Worm (Caenorhabditis elegans) whole organism, L2 larva: ENCODE data around the gene C17H12.37.
A peak's percentile ranks its signal among the peaks of the same experiment; 100 is the strongest.

Experiments
- C34F6.9 ChIP-seq: fragments of 150-350 bp; optimal IDR thresholded peaks from 2 replicates; lab custom pipeline; 2014; ENCODE audit warnings: missing biosample characterization, missing genetic modification characterization
- F13H6.1 ChIP-seq: sonication (generic microtip); optimal IDR thresholded peaks from 2 replicates; lab custom pipeline; 2016; ENCODE audit warnings: missing genetic modification characterization, missing compliant biosample characterization
- R02D3.7 ChIP-seq: fragments of 150-350 bp; optimal IDR thresholded peaks from 2 replicates; lab custom pipeline; 2014; ENCODE audit warnings: missing biosample characterization, missing genetic modification characterization
- ZK546.5 ChIP-seq: sonication (generic microtip); optimal IDR thresholded peaks from 2 replicates; lab custom pipeline; 2017; ENCODE audit warnings: missing biosample characterization, missing genetic modification characterization
- alr-1 ChIP-seq: fragments of 150-350 bp; optimal IDR thresholded peaks from 2 replicates; lab custom pipeline; 2014; ENCODE audit warnings: missing biosample characterization, missing genetic modification characterization
- aly-2 ChIP-seq: fragments of 150-350 bp; optimal IDR thresholded peaks from 2 replicates; lab custom pipeline; 2014; ENCODE audit warnings: missing biosample characterization, missing genetic modification characterization
- ama-1 ChIP-seq: fragments of 150-350 bp; optimal IDR thresholded peaks from 2 replicates; lab custom pipeline; 2018; ENCODE audit warnings: inconsistent platforms
- blmp-1 ChIP-seq: sonication (generic microtip); optimal IDR thresholded peaks from 2 replicates; lab custom pipeline; 2017; ENCODE audit warnings: missing genetic modification characterization, mild to moderate bottlenecking, missing compliant biosample characterization, antibody characterized with exemption, moderate library complexity; ENCODE audit not compliant: insufficient read depth
- ceh-16 ChIP-seq: fragments of 150-350 bp; optimal IDR thresholded peaks from 2 replicates; lab custom pipeline; 2014; ENCODE audit warnings: missing biosample characterization, missing genetic modification characterization
- ceh-82 ChIP-seq: fragments of 150-350 bp; optimal IDR thresholded peaks from 2 replicates; lab custom pipeline; 2014; ENCODE audit warnings: missing biosample characterization, missing genetic modification characterization
- crh-2 ChIP-seq: sonication (generic microtip); optimal IDR thresholded peaks from 2 replicates; lab custom pipeline; 2017; ENCODE audit warnings: missing biosample characterization, missing genetic modification characterization
- dmd-4 ChIP-seq: sonication (generic microtip); optimal IDR thresholded peaks from 2 replicates; lab custom pipeline; 2017; ENCODE audit warnings: missing biosample characterization, missing genetic modification characterization
- egl-27 ChIP-seq: sonication (generic microtip); optimal IDR thresholded peaks from 3 replicates; lab custom pipeline; 2017; ENCODE audit warnings: missing biosample characterization, missing genetic modification reagents, missing genetic modification characterization
- elt-1 ChIP-seq: fragments of 150-350 bp; optimal IDR thresholded peaks from 2 replicates; lab custom pipeline; 2014; ENCODE audit warnings: missing biosample characterization, missing genetic modification characterization
- elt-3 ChIP-seq: sonication (generic microtip); optimal IDR thresholded peaks from 2 replicates; lab custom pipeline; 2017; ENCODE audit warnings: missing biosample characterization, missing genetic modification characterization
- fos-1 ChIP-seq: fragments of 150-350 bp; optimal IDR thresholded peaks from 2 replicates; lab custom pipeline; 2014; ENCODE audit warnings: missing biosample characterization, missing genetic modification characterization
- gmeb-1 ChIP-seq: fragments of 150-350 bp; optimal IDR thresholded peaks from 2 replicates; lab custom pipeline; 2014; ENCODE audit warnings: missing biosample characterization, missing genetic modification characterization
- lin-11 ChIP-seq: fragments of 150-350 bp; sonication (generic microtip); optimal IDR thresholded peaks from 2 replicates; lab custom pipeline; 2014; ENCODE audit warnings: missing biosample characterization, missing genetic modification characterization, inconsistent platforms, mixed read lengths
- lin-13 ChIP-seq: fragments of 150-350 bp; optimal IDR thresholded peaks from 2 replicates; lab custom pipeline; 2014; ENCODE audit warnings: missing biosample characterization, missing genetic modification reagents, missing genetic modification characterization
- lin-39 ChIP-seq: fragments of 150-350 bp; optimal IDR thresholded peaks from 2 replicates; lab custom pipeline; 2014; ENCODE audit warnings: missing biosample characterization, missing genetic modification reagents, missing genetic modification characterization
- lsy-2 ChIP-seq, 2 experiments: fragments of 150-350 bp in 1 of 2; sonication (generic microtip) in 1 of 2; optimal IDR thresholded peaks; 2 replicates each; lab custom pipeline; 2014 to 2017; ENCODE audit warnings: missing biosample characterization in 2 of 2, missing genetic modification characterization in 2 of 2
- mab-5 ChIP-seq: fragments of 150-350 bp; optimal IDR thresholded peaks from 2 replicates; lab custom pipeline; 2014; ENCODE audit warnings: missing biosample characterization, missing genetic modification characterization
- mbf-1 ChIP-seq: sonication (generic microtip); optimal IDR thresholded peaks from 2 replicates; lab custom pipeline; 2017; ENCODE audit warnings: missing biosample characterization, missing genetic modification characterization
- mdl-1 ChIP-seq, 2 experiments: fragments of 150-350 bp in 1 of 2; sonication (generic microtip) in 1 of 2; optimal IDR thresholded peaks; 2 replicates each; lab custom pipeline; 2017; ENCODE audit warnings: missing biosample characterization in 2 of 2, missing genetic modification characterization in 2 of 2
- nhr-12 ChIP-seq: fragments of 150-350 bp; optimal IDR thresholded peaks from 2 replicates; lab custom pipeline; 2014; ENCODE audit warnings: missing biosample characterization, missing genetic modification characterization
- nhr-129 ChIP-seq: fragments of 150-350 bp; optimal IDR thresholded peaks from 2 replicates; lab custom pipeline; 2014; ENCODE audit warnings: missing biosample characterization, missing genetic modification characterization
- nhr-21 ChIP-seq: fragments of 150-350 bp; optimal IDR thresholded peaks from 2 replicates; lab custom pipeline; 2014; ENCODE audit warnings: missing biosample characterization, missing genetic modification characterization
- nhr-23 ChIP-seq: fragments of 150-350 bp; optimal IDR thresholded peaks from 2 replicates; lab custom pipeline; 2014; ENCODE audit warnings: missing biosample characterization, missing genetic modification reagents, missing genetic modification characterization
- nhr-237 ChIP-seq: fragments of 150-350 bp; optimal IDR thresholded peaks from 2 replicates; lab custom pipeline; 2014; ENCODE audit warnings: missing biosample characterization, missing genetic modification characterization
- nhr-25 ChIP-seq: fragments of 150-350 bp; sonication (generic microtip); optimal IDR thresholded peaks from 3 replicates; lab custom pipeline; 2014; ENCODE audit warnings: missing biosample characterization, missing genetic modification characterization
- nhr-6 ChIP-seq: fragments of 150-350 bp; optimal IDR thresholded peaks from 2 replicates; lab custom pipeline; 2014; ENCODE audit warnings: missing biosample characterization, missing genetic modification characterization
- nhr-77 ChIP-seq: fragments of 150-350 bp; optimal IDR thresholded peaks from 2 replicates; lab custom pipeline; 2014; ENCODE audit warnings: missing biosample characterization, missing genetic modification characterization
- sem-4 ChIP-seq: fragments of 150-350 bp; optimal IDR thresholded peaks from 2 replicates; lab custom pipeline; 2014; ENCODE audit warnings: missing biosample characterization, missing genetic modification reagents, missing genetic modification characterization
- sma-3 ChIP-seq: sonication (generic microtip); optimal IDR thresholded peaks from 2 replicates; lab custom pipeline; 2016; ENCODE audit warnings: missing genetic modification reagents, missing genetic modification characterization, missing compliant biosample characterization
- sma-9 ChIP-seq, 2 experiments: fragments of 150-350 bp in 1 of 2; sonication (generic microtip) in 1 of 2; optimal IDR thresholded peaks; 2 replicates each; lab custom pipeline; 2014 to 2016; ENCODE audit warnings: missing genetic modification characterization in 2 of 2, mild to moderate bottlenecking in 1 of 2, missing biosample characterization in 1 of 2, missing compliant biosample characterization in 1 of 2, missing genetic modification reagents in 1 of 2, moderate library complexity in 1 of 2
- snpc-4 ChIP-seq: fragments of 150-350 bp; optimal IDR thresholded peaks from 2 replicates; lab custom pipeline; 2014; ENCODE audit warnings: missing biosample characterization, missing genetic modification characterization
- unc-39 ChIP-seq: fragments of 150-350 bp; optimal IDR thresholded peaks from 2 replicates; lab custom pipeline; 2014; ENCODE audit warnings: missing biosample characterization, missing genetic modification characterization
- unc-55 ChIP-seq: fragments of 150-350 bp; sonication (generic microtip); optimal IDR thresholded peaks from 3 replicates; lab custom pipeline; 2014; ENCODE audit warnings: missing biosample characterization, missing genetic modification reagents, missing genetic modification characterization
- unc-62 ChIP-seq: fragments of 150-350 bp; optimal IDR thresholded peaks from 2 replicates; lab custom pipeline; 2014; ENCODE audit warnings: missing biosample characterization, missing genetic modification reagents, missing genetic modification characterization
- zag-1 ChIP-seq: fragments of 150-350 bp; optimal IDR thresholded peaks from 2 replicates; lab custom pipeline; 2014; ENCODE audit warnings: missing biosample characterization, missing genetic modification characterization
- ztf-1 ChIP-seq: fragments of 200-800 bp; sonication (Bioruptor generic); conservative IDR thresholded peaks from 2 replicates; pipeline ENCODE4 v1.3.6; 2022; ENCODE audit warnings: missing genetic modification characterization, missing compliant biosample characterization
- ztf-4 ChIP-seq: fragments of 150-350 bp; optimal IDR thresholded peaks from 2 replicates; lab custom pipeline; 2014; ENCODE audit warnings: missing biosample characterization, missing genetic modification characterization

The C17H12.37 gene

DNA sequence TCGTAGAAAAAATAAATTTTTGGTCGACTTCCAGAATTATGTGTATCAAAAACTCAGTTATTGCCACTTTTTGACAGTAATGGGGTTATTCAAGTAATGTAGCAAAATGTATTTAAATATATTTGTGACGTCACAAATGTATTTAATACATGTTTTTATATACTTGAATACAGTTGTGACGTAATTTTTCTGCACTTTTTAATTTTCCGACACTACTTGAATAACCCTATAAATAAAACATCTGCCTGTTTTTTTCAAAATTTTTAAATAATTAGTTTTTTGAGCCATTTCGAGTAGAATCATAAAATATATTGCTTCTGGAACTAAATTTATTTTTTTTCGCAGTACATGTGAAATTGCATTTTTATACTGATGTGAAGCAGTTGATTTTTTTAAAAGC lies 1.6 kb upstream of the C17H12.37 start:
- TF ChIP-seq nhr-23 (tag; lab: Kevin White, UChicago) (no peak), lin-13 (no peak), R02D3.7 (tag; lab: Kevin White, UChicago) (no peak), mdl-1 (tag; optimal IDR thresholded peaks at IDR 0.05; lab: Kevin White, UChicago) (no peak), ceh-16 (no peak), lin-11 (tag; lab: Kevin White, UChicago) (no peak), sma-3 (no peak), nhr-25 (no peak), elt-3 (no peak), nhr-237 (tag; lab: Kevin White, UChicago) (no peak), unc-62 (GFP tag; lab: Kevin White, UChicago) (no peak), aly-2 (tag; lab: Kevin White, UChicago) (no peak), ztf-1 (GFP tag; lab: Robert Waterston, UW) (no peak), lsy-2 (tag; optimal IDR thresholded peaks at IDR 0.05; lab: Kevin White, UChicago) (no peak)
- TF ChIP-seq, all 48 proteins: peak for 0

ce11 chrIV:6803805-6804344 lies 1.0 kb upstream of the C17H12.37 start:
- TF ChIP-seq mab-5 (tag; lab: Kevin White, UChicago) (peak; percentile 2), sma-9 (GFP tag; optimal IDR thresholded peaks at IDR 0.05; lab: Kevin White, UChicago) (peak; percentile 21), sma-9 (tag; optimal IDR thresholded peaks at IDR 0.05; lab: Kevin White, UChicago) (no peak), F13H6.1 (tag; lab: Kevin White, UChicago) (no peak), fos-1 (tag; lab: Kevin White, UChicago) (peak; percentile 18)

ce11 chrIV:6806475-6807063 lies 1.7 kb downstream of the C17H12.37 start, which contains the start of gene C17H12.10:
C17H12.10 (plus strand) TSS chrIV:6806799.
- TF ChIP-seq lsy-2 (tag; optimal IDR thresholded peaks at IDR 0.05; lab: Kevin White, UChicago) = peak in 1 of 2 experiments; percentile 49
- peak; percentile 27 for TF ChIP-seq crh-2
- peak; percentile 77 for TF ChIP-seq unc-55 (GFP tag; lab: Kevin White, UChicago)
- TF ChIP-seq aly-2 (tag; lab: Kevin White, UChicago) = no peak
- peak; percentile 17 for TF ChIP-seq nhr-129 (tag; lab: Kevin White, UChicago)
- no peak for TF ChIP-seq nhr-25
- no peak for TF ChIP-seq nhr-237 (tag; lab: Kevin White, UChicago)
- TF ChIP-seq C34F6.9 (tag; lab: Kevin White, UChicago) = peak; percentile 77
- TF ChIP-seq zag-1 = peak; percentile 80
- peak; percentile 39 for TF ChIP-seq sma-9 (GFP tag; optimal IDR thresholded peaks at IDR 0.05; lab: Kevin White, UChicago)
- TF ChIP-seq sma-9 (tag; optimal IDR thresholded peaks at IDR 0.05; lab: Kevin White, UChicago) = no peak
- TF ChIP-seq ztf-4 = no peak

DNA sequence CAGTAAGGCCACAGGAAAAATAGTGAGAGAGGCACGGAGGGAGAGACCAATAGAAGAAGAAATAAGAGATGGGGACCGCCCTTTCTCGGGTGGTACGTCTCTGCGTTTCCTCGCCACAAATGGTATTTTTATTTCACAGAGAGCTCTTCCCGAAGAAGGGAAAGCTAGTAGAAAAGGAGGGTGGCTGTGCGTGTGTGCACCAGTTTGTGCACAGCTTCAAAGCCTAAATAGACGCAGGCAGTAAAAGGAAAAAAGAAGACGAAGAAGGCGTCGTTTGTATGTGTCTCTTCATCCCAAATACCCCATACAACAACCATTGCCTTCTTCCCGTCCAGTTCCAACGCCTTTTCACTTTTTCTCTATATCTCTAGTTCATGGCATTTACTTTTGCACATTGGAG lies 4.8 kb downstream of the C17H12.37 start:
- TF ChIP-seq unc-39 (no peak), zag-1 (peak; percentile 78), unc-62 (GFP tag; lab: Kevin White, UChicago) (no peak), blmp-1 (tag; lab: Kevin White, UChicago) (no peak), ceh-82 (tag; lab: Kevin White, UChicago) (peak; percentile 54), lin-13 (peak; percentile 53), nhr-77 (tag; lab: Kevin White, UChicago) (no peak), elt-1 (tag; lab: Kevin White, UChicago) (no peak), nhr-12 (tag; lab: Kevin White, UChicago) (no peak), lin-39 (no peak), ZK546.5 (tag; lab: Kevin White, UChicago) (no peak), mdl-1 (tag; optimal IDR thresholded peaks at IDR 0.05; lab: Kevin White, UChicago) (no peak), nhr-21 (no peak), nhr-129 (tag; lab: Kevin White, UChicago) (peak; percentile 62), C34F6.9 (tag; lab: Kevin White, UChicago) (peak; percentile 74), mbf-1 (tag; lab: Kevin White, UChicago) (no peak), R02D3.7 (tag; lab: Kevin White, UChicago) (no peak), sma-3 (no peak), crh-2 (peak; percentile 68), ceh-16 (no peak), sem-4 (tag; lab: Kevin White, UChicago) (peak; percentile 19), alr-1 (tag; lab: Kevin White, UChicago) (no peak), mab-5 (tag; lab: Kevin White, UChicago) (peak; percentile 14), egl-27 (no peak), nhr-23 (tag; lab: Kevin White, UChicago) (no peak), nhr-237 (tag; lab: Kevin White, UChicago) (no peak), ama-1 (lab: Kevin White, UChicago) (no peak), F13H6.1 (tag; lab: Kevin White, UChicago) (peak; percentile 74), sma-9 (GFP tag; optimal IDR thresholded peaks at IDR 0.05; lab: Kevin White, UChicago) (peak; percentile 42), sma-9 (tag; optimal IDR thresholded peaks at IDR 0.05; lab: Kevin White, UChicago) (no peak), snpc-4 (tag; lab: Kevin White, UChicago) (peak; percentile 5), unc-55 (GFP tag; lab: Kevin White, UChicago) (peak; percentile 91), ztf-1 (GFP tag; lab: Robert Waterston, UW) (no peak), gmeb-1 (tag; lab: Kevin White, UChicago) (no peak), ztf-4 (no peak), nhr-6 (tag; lab: Kevin White, UChicago) (peak; percentile 35), elt-3 (no peak), dmd-4 (tag; lab: Kevin White, UChicago) (no peak), nhr-25 (no peak)
